Worm (Caenorhabditis elegans) whole organism, late embryonic: ENCODE measurements around the gene K08E5.6.

Experiments used
- elt-2 ChIP-seq: sonication (generic microtip); optimal IDR thresholded peaks from 2 replicates; lab custom pipeline; 2016; ENCODE audit warnings: missing genetic modification reagents, missing genetic modification characterization, missing compliant biosample characterization
- gmeb-2 ChIP-seq: sonication (generic microtip); optimal IDR thresholded peaks from 2 replicates; lab custom pipeline; 2016; ENCODE audit warnings: missing genetic modification characterization, inconsistent platforms, missing compliant biosample characterization
- hlh-30 ChIP-seq: sonication (generic microtip); optimal IDR thresholded peaks from 2 replicates; lab custom pipeline; 2017; ENCODE audit warnings: antibody characterized with exemption, missing genetic modification characterization, missing compliant biosample characterization; ENCODE audit not compliant: insufficient read depth
- nhr-11 ChIP-seq: fragments of 150-350 bp; optimal IDR thresholded peaks from 2 replicates; lab custom pipeline; 2014; ENCODE audit warnings: missing biosample characterization, missing genetic modification characterization
- pha-4 ChIP-seq: fragments of 150-350 bp; optimal IDR thresholded peaks from 2 replicates; lab custom pipeline; 2018; ENCODE audit warnings: missing biosample characterization, missing genetic modification reagents, missing genetic modification characterization
- tbx-2 ChIP-seq: sonication (generic microtip); optimal IDR thresholded peaks from 2 replicates; lab custom pipeline; 2016; ENCODE audit warnings: missing genetic modification characterization, missing compliant biosample characterization

DNA sequence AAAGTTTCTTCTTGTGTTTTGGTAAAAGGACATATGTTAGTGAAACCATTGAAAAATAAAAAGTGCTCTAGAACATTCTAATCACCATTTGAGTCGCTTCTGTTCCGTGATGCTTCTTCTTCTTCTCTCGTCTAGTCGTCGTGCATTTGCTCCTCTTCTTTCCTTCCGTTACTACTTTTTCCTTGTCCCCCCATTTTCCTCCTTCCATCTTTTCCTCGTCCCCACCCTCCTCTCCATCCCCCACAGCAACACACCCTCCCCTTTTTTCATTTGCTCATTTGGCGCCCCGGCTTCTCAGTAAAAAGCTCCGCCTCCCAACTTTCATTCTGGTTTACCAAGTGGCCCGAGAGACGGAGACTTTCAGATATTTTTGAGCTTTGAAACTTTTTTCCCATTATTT lies 10.9 kb downstream of the K08E5.6 start:
- TF ChIP-seq hlh-30 (tag; lab: Kevin White, UChicago) (no peak), nhr-11 (tag; lab: Kevin White, UChicago) (no peak), pha-4 (tag; lab: Kevin White, UChicago) (no peak), elt-2 (tag; lab: Kevin White, UChicago) (no peak), tbx-2 (tag; lab: Kevin White, UChicago) (no peak), gmeb-2 (tag; lab: Kevin White, UChicago) (no peak)
